Fruit fly (Drosophila melanogaster): Measurements from ENCODE around the gene BG642312.

Gene BG642312

dm6 chr3L:6262644-6263404, 29.6 kb upstream of the BG642312 start, which contains the start of gene Ldh (continued):
- peak; percentile 39; the same call in 1 of the 2 replicates for TF ChIP-seq bowl (GFP tag; IDR thresholded peaks at IDR 0.05)
- TF ChIP-seq CG12299 (tag; optimal IDR thresholded peaks at IDR 0.05), result peak; percentile 95
- peak; percentile 98 for TF ChIP-seq CoRest (tag; optimal IDR thresholded peaks at IDR 0.05)
- peak; percentile 93 for TF ChIP-seq fd3F (GFP tag; optimal IDR thresholded peaks at IDR 0.05)
- TF ChIP-seq knrl (GFP tag; IDR thresholded peaks at IDR 0.05; ENCODE audit: partially characterized antibody), result no peak
- TF ChIP-seq ab (GFP tag; optimal IDR thresholded peaks at IDR 0.05), result no peak
- TF ChIP-seq CG4328 (GFP tag; optimal IDR thresholded peaks at IDR 0.05), result peak; percentile 96
- TF ChIP-seq Ets65A (GFP tag), result peak; percentile 97
- TF ChIP-seq D19A (tag; optimal IDR thresholded peaks at IDR 0.05), result peak; percentile 93
- TF ChIP-seq sr (GFP tag; IDR thresholded peaks at IDR 0.05), result no peak
- peak; percentile 98 for TF ChIP-seq CG10979 (tag; optimal IDR thresholded peaks at IDR 0.05)
- peak; percentile 65 for TF ChIP-seq CG4360 (GFP tag; IDR thresholded peaks at IDR 0.05)
- peak; percentile 92 for TF ChIP-seq CG11723 (GFP tag; optimal IDR thresholded peaks at IDR 0.05)
- TF ChIP-seq Hmx (GFP tag; optimal IDR thresholded peaks at IDR 0.05), result peak; percentile 84
- peak; percentile 33 for TF ChIP-seq pfk (GFP tag; optimal IDR thresholded peaks at IDR 0.05)
- peak; percentile 94 for TF ChIP-seq CG16815 (GFP tag; optimal IDR thresholded peaks at IDR 0.05)
- TF ChIP-seq NFAT (GFP tag; IDR thresholded peaks at IDR 0.05), result peak; percentile 68; the same call in 1 of the 2 replicates
- TF ChIP-seq CG7963 (GFP tag; IDR thresholded peaks at IDR 0.05; ENCODE audit: partially characterized antibody), result no peak
- TF ChIP-seq CG12942 (GFP tag; optimal IDR thresholded peaks at IDR 0.05), result peak; percentile 91
- peak; percentile 85 for TF ChIP-seq sisA (GFP tag; IDR thresholded peaks at IDR 0.05)
- peak; percentile 97 for TF ChIP-seq CG15269 (tag; optimal IDR thresholded peaks at IDR 0.05)
- peak; percentile 81; the same call in 2 of the 3 replicates for TF ChIP-seq C15 (GFP tag; IDR thresholded peaks at IDR 0.05)
- peak; percentile 94 for TF ChIP-seq CG4424 (GFP tag; optimal IDR thresholded peaks at IDR 0.05)
- TF ChIP-seq CG17802 (tag; optimal IDR thresholded peaks at IDR 0.05), result peak; percentile 72
- TF ChIP-seq CG13424 (tag; optimal IDR thresholded peaks at IDR 0.05), result peak; percentile 98
- peak; percentile 55 for TF ChIP-seq CTCF (GFP tag; optimal IDR thresholded peaks at IDR 0.05)
- TF ChIP-seq al (GFP tag; IDR thresholded peaks at IDR 0.05), result peak; percentile 88
- no peak for TF ChIP-seq mld (GFP tag; IDR thresholded peaks at IDR 0.05; ENCODE audit: partially characterized antibody)
- peak; percentile 92 for TF ChIP-seq CG12769 (tag; optimal IDR thresholded peaks at IDR 0.05)
- TF ChIP-seq CG17568 (GFP tag; optimal IDR thresholded peaks at IDR 0.05), result peak; percentile 92
- peak; percentile 94 for TF ChIP-seq CG18476 (GFP tag; optimal IDR thresholded peaks at IDR 0.05)
- TF ChIP-seq CG34224 (GFP tag; IDR thresholded peaks at IDR 0.05; ENCODE audit: partially characterized antibody), result no peak
- TF ChIP-seq eve (GFP tag; optimal IDR thresholded peaks at IDR 0.05), result peak in 1 of 2 experiments; percentile 96
- TF ChIP-seq Gsc (GFP tag; IDR thresholded peaks at IDR 0.05), result peak; percentile 68
- TF ChIP-seq gce (GFP tag; IDR thresholded peaks at IDR 0.05), result peak; percentile 72; the same call in 2 of the 3 replicates
- TF ChIP-seq gsb (GFP tag; IDR thresholded peaks at IDR 0.05), result peak; percentile 79
- TF ChIP-seq Drgx (GFP tag; IDR thresholded peaks at IDR 0.05), result peak; percentile 92
- peak; percentile 57 for TF ChIP-seq CG8089 (GFP tag; optimal IDR thresholded peaks at IDR 0.05)
- peak; percentile 35 for TF ChIP-seq CG9797 (GFP tag; optimal IDR thresholded peaks at IDR 0.05)
- peak; percentile 89 for TF ChIP-seq CG12071 (GFP tag; optimal IDR thresholded peaks at IDR 0.05)
- TF ChIP-seq CG1233 (GFP tag; optimal IDR thresholded peaks at IDR 0.05), result peak; percentile 97
- TF ChIP-seq Mad (GFP tag; optimal IDR thresholded peaks at IDR 0.05), result peak; percentile 86
- no peak for TF ChIP-seq Doc3 (GFP tag; IDR thresholded peaks at IDR 0.05; ENCODE audit: partially characterized antibody)
- TF ChIP-seq Blimp-1 (GFP tag; optimal IDR thresholded peaks at IDR 0.05), result peak; percentile 93
- peak; percentile 50 for TF ChIP-seq CG1832 (GFP tag; optimal IDR thresholded peaks at IDR 0.05)
- peak; percentile 83 for TF ChIP-seq peb (GFP tag; IDR thresholded peaks at IDR 0.05)
- TF ChIP-seq mirr (GFP tag; optimal IDR thresholded peaks at IDR 0.05), result peak; percentile 63
- peak; percentile 96 for TF ChIP-seq phol (tag; optimal IDR thresholded peaks at IDR 0.05)
- TF ChIP-seq CG15601 (tag; optimal IDR thresholded peaks at IDR 0.05), result peak; percentile 96
